Worm (Caenorhabditis elegans) whole organism, young adult: ENCODE results near the gene tra-2.

Experiments used
- B0019.2 ChIP-seq: fragments of 200-800 bp; sonication (Bioruptor generic); conservative IDR thresholded peaks from 2 replicates; pipeline ENCODE4 v1.3.6; 2022; ENCODE audit warnings: missing genetic modification reagents, missing genetic modification characterization, missing compliant biosample characterization
- B0261.1 ChIP-seq: sonication (generic microtip); optimal IDR thresholded peaks from 2 replicates; lab custom pipeline; 2016; ENCODE audit warnings: mild to moderate bottlenecking, missing genetic modification characterization, moderate library complexity, missing compliant biosample characterization
- B0336.3 ChIP-seq: fragments of 200-800 bp; sonication (Bioruptor generic); IDR thresholded peaks from 2 replicates; pipeline ENCODE4 v1.3.6; 2022; ENCODE audit warnings: missing genetic modification characterization, missing compliant biosample characterization
- F39B2.1 ChIP-seq: fragments of 200-800 bp; sonication (Bioruptor generic); IDR thresholded peaks from 2 replicates; pipeline ENCODE4 v1.3.6; 2022; ENCODE audit warnings: missing genetic modification reagents, missing genetic modification characterization, missing compliant biosample characterization
- F57C9.4 ChIP-seq: sonication (generic microtip); optimal IDR thresholded peaks from 2 replicates; lab custom pipeline; 2017; ENCODE audit warnings: mild to moderate bottlenecking, missing genetic modification characterization, missing compliant biosample characterization
- K12H6.12 ChIP-seq: fragments of 200-800 bp; sonication (Bioruptor generic); optimal IDR thresholded peaks from 2 replicates; lab custom pipeline; 2018; ENCODE audit warnings: mild to moderate bottlenecking, missing genetic modification characterization, missing compliant biosample characterization
- Y53G8AR.9 ChIP-seq: fragments of 200-800 bp; sonication (Bioruptor generic); conservative IDR thresholded peaks from 2 replicates; pipeline ENCODE4 v1.3.6; 2022; ENCODE audit warnings: missing genetic modification reagents, missing genetic modification characterization, missing compliant biosample characterization
- attf-5 ChIP-seq: fragments of 200-800 bp; sonication (Bioruptor generic); optimal IDR thresholded peaks from 2 replicates; lab custom pipeline; 2018; ENCODE audit warnings: mild to moderate bottlenecking, missing genetic modification characterization, missing compliant biosample characterization
- cebp-1 ChIP-seq, 2 experiments: fragments of 200-800 bp in 1 of 2; sonication (Bioruptor generic) in 1 of 2; sonication (generic microtip) in 1 of 2; IDR thresholded peaks in 1 of 2; optimal IDR thresholded peaks in 1 of 2; 2 replicates each; pipeline versions ENCODE4 v1.3.6 to Lab custom; 2017 to 2022; ENCODE audit warnings: missing compliant biosample characterization in 2 of 2, missing genetic modification characterization in 2 of 2, mild to moderate bottlenecking in 1 of 2, missing genetic modification reagents in 1 of 2, moderate library complexity in 1 of 2
- ceh-27 ChIP-seq: fragments of 200-800 bp; sonication (Bioruptor generic); optimal IDR thresholded peaks from 2 replicates; lab custom pipeline; 2018; ENCODE audit warnings: mild to moderate bottlenecking, missing genetic modification characterization, moderate library complexity, missing compliant biosample characterization
- dpff-1 ChIP-seq: sonication (generic microtip); optimal IDR thresholded peaks from 2 replicates; lab custom pipeline; 2017; ENCODE audit warnings: mild to moderate bottlenecking, missing genetic modification characterization, missing compliant biosample characterization
- efl-1 ChIP-seq: fragments of 150-350 bp; optimal IDR thresholded peaks from 2 replicates; lab custom pipeline; 2014; ENCODE audit warnings: missing biosample characterization, missing genetic modification reagents, missing genetic modification characterization
- egl-44 ChIP-seq: fragments of 200-800 bp; sonication (Bioruptor generic); IDR thresholded peaks from 2 replicates; pipeline ENCODE4 v1.3.6; 2022; ENCODE audit warnings: missing genetic modification reagents, missing genetic modification characterization, missing compliant biosample characterization
- egrh-3 ChIP-seq: fragments of 200-800 bp; sonication (Bioruptor generic); IDR thresholded peaks from 2 replicates; pipeline ENCODE4 v1.3.6; 2022; ENCODE audit warnings: missing genetic modification reagents, missing genetic modification characterization, missing compliant biosample characterization
- ekl-4 ChIP-seq: fragments of 200-800 bp; sonication (Bioruptor generic); IDR thresholded peaks from 2 replicates; pipeline ENCODE4 v1.3.6; 2022; ENCODE audit warnings: missing genetic modification reagents, missing genetic modification characterization, missing compliant biosample characterization
- hsf-1 ChIP-seq: fragments of 200-800 bp; sonication (Bioruptor generic); IDR thresholded peaks from 2 replicates; pipeline ENCODE4 v1.3.6; 2022; ENCODE audit warnings: missing genetic modification reagents, missing genetic modification characterization, missing compliant biosample characterization
- lag-1 ChIP-seq: fragments of 200-800 bp; sonication (Bioruptor generic); IDR thresholded peaks from 2 replicates; pipeline ENCODE4 v1.3.6; 2022; ENCODE audit warnings: missing genetic modification reagents, missing genetic modification characterization, missing compliant biosample characterization
- let-526 ChIP-seq: fragments of 200-800 bp; sonication (Bioruptor generic); IDR thresholded peaks from 2 replicates; pipeline ENCODE4 v1.3.6; 2022; ENCODE audit warnings: missing genetic modification reagents, missing genetic modification characterization, missing compliant biosample characterization
- lin-40 ChIP-seq: sonication (generic microtip); optimal IDR thresholded peaks from 2 replicates; lab custom pipeline; 2016; ENCODE audit warnings: missing genetic modification characterization, mild to moderate bottlenecking, missing compliant biosample characterization, missing genotype, missing genetic modification reagents
- nfya-1 ChIP-seq: sonication (generic microtip); optimal IDR thresholded peaks from 2 replicates; lab custom pipeline; 2017; ENCODE audit warnings: antibody characterized with exemption, missing compliant biosample characterization, missing genetic modification characterization, borderline replicate concordance; ENCODE audit not compliant: insufficient read depth
- nfyb-1 ChIP-seq: fragments of 200-800 bp; sonication (Bioruptor generic); IDR thresholded peaks from 2 replicates; pipeline ENCODE4 v1.3.6; 2022; ENCODE audit warnings: missing genetic modification reagents, missing genetic modification characterization, missing compliant biosample characterization
- nhr-179 ChIP-seq: sonication (generic microtip); optimal IDR thresholded peaks from 2 replicates; lab custom pipeline; 2016; ENCODE audit warnings: mild to moderate bottlenecking, missing genetic modification characterization, missing compliant biosample characterization
- nhr-27 ChIP-seq: fragments of 200-800 bp; sonication (Bioruptor generic); optimal IDR thresholded peaks from 2 replicates; lab custom pipeline; 2018; ENCODE audit warnings: mild to moderate bottlenecking, missing genetic modification characterization, moderate library complexity, missing compliant biosample characterization
- nhr-80 ChIP-seq: sonication (generic microtip); optimal IDR thresholded peaks from 2 replicates; lab custom pipeline; 2016; ENCODE audit warnings: missing genetic modification characterization, missing compliant biosample characterization
- pbrm-1 ChIP-seq: fragments of 200-800 bp; sonication (Bioruptor generic); IDR thresholded peaks from 2 replicates; pipeline ENCODE4 v1.3.6; 2022; ENCODE audit warnings: missing genetic modification reagents, missing genetic modification characterization, missing compliant biosample characterization
- pha-4 ChIP-seq: fragments of 150-350 bp; sonication (generic microtip); optimal IDR thresholded peaks from 2 replicates; lab custom pipeline; 2014; ENCODE audit warnings: missing biosample characterization, missing genetic modification reagents, missing genetic modification characterization
- rcor-1 ChIP-seq: fragments of 200-800 bp; sonication (Bioruptor generic); IDR thresholded peaks from 2 replicates; pipeline ENCODE4 v1.3.6; 2022; ENCODE audit warnings: missing genetic modification reagents, missing genetic modification characterization, missing compliant biosample characterization
- rec-8 ChIP-seq, 2 experiments: sonication (generic microtip); optimal IDR thresholded peaks; 2 replicates each; lab custom pipeline; 2016; ENCODE audit warnings: mild to moderate bottlenecking in 2 of 2, missing genetic modification characterization in 2 of 2, missing genetic modification reagents in 2 of 2, missing genotype in 2 of 2, missing biosample characterization in 1 of 2, missing compliant biosample characterization in 1 of 2, moderate library complexity in 1 of 2
- rpc-1 ChIP-seq, 2 experiments: fragments of 150-350 bp in 1 of 2; sonication (generic microtip) in 1 of 2; optimal IDR thresholded peaks; 2 replicates each; lab custom pipeline; 2014 to 2018; ENCODE audit warnings: missing biosample characterization in 1 of 2, missing genetic modification characterization in 1 of 2, missing genetic modification reagents in 1 of 2, missing genotype in 1 of 2
- snpc-3.4 ChIP-seq: sonication (generic microtip); optimal IDR thresholded peaks from 2 replicates; lab custom pipeline; 2017; ENCODE audit warnings: missing genetic modification characterization, mild to moderate bottlenecking, missing compliant biosample characterization, antibody characterized with exemption, moderate library complexity, missing genotype, missing genetic modification reagents
- sptf-2 ChIP-seq: fragments of 200-800 bp; sonication (Bioruptor generic); optimal IDR thresholded peaks from 2 replicates; lab custom pipeline; 2018; ENCODE audit warnings: mild to moderate bottlenecking, missing genetic modification characterization, missing compliant biosample characterization
- tlf-1 ChIP-seq: fragments of 200-800 bp; sonication (Bioruptor generic); optimal IDR thresholded peaks from 2 replicates; lab custom pipeline; 2018; ENCODE audit warnings: mild to moderate bottlenecking, missing genetic modification characterization, missing compliant biosample characterization
- unc-62 ChIP-seq: fragments of 150-350 bp; optimal IDR thresholded peaks from 2 replicates; lab custom pipeline; 2014; ENCODE audit warnings: missing biosample characterization, missing genetic modification reagents, missing genetic modification characterization
- xnd-1 ChIP-seq: sonication (generic microtip); optimal IDR thresholded peaks from 2 replicates; lab custom pipeline; 2016; ENCODE audit warnings: missing genotype, missing genetic modification reagents, missing genetic modification characterization, missing compliant biosample characterization
- ztf-26 ChIP-seq: sonication (generic microtip); optimal IDR thresholded peaks from 2 replicates; lab custom pipeline; 2017; ENCODE audit warnings: missing genetic modification characterization, missing compliant biosample characterization

tra-2 gene

ce11 chrII:6943299-6944051, 22.0 kb downstream of the tra-2 start (continued):
- TF ChIP-seq nhr-27 (tag; lab: Kevin White, UChicago), result no peak
- TF ChIP-seq pbrm-1, result no peak

- TF ChIP-seq efl-1 (GFP tag; lab: Kevin White, UChicago) (no peak), rcor-1 (no peak), rec-8 (tag; optimal IDR thresholded peaks at IDR 0.05; lab: Kevin White, UChicago) (no peak), lin-40 (tag; lab: Kevin White, UChicago) (no peak), egrh-3 (GFP tag; lab: Robert Waterston, UW) (no peak), unc-62 (GFP tag; lab: Kevin White, UChicago) (no peak), K12H6.12 (tag; lab: Kevin White, UChicago) (no peak), egl-44 (GFP tag; lab: Robert Waterston, UW) (no peak), hsf-1 (no peak), ceh-27 (GFP tag; lab: Kevin White, UChicago) (no peak), nhr-80 (tag; lab: Kevin White, UChicago) (no peak), ekl-4 (GFP tag; lab: Robert Waterston, UW) (no peak), Y53G8AR.9 (GFP tag; lab: Robert Waterston, UW) (no peak), attf-5 (GFP tag; lab: Kevin White, UChicago) (no peak), xnd-1 (tag; lab: Kevin White, UChicago) (no peak), dpff-1 (tag; lab: Kevin White, UChicago) (no peak), nhr-179 (tag; lab: Kevin White, UChicago) (no peak), rpc-1 (optimal IDR thresholded peaks at IDR 0.05; lab: Kevin White, UChicago) (no peak), rpc-1 (tag; optimal IDR thresholded peaks at IDR 0.05; lab: Kevin White, UChicago) (no peak)
- TF ChIP-seq, all 124 proteins: peak for 0
These were observed 24.0 kb downstream of the tra-2 start for ce11 chrII:6941520-6941919.

- TF ChIP-seq sptf-2 (GFP tag; lab: Kevin White, UChicago) (no peak), F39B2.1 (no peak), B0336.3 (GFP tag; lab: Robert Waterston, UW) (no peak), pha-4 (tag; lab: Kevin White, UChicago) (no peak), lag-1 (GFP tag; lab: Robert Waterston, UW) (no peak), ztf-26 (tag; lab: Kevin White, UChicago) (no peak), nfyb-1 (GFP tag; lab: Robert Waterston, UW) (no peak), hsf-1 (no peak), tlf-1 (no peak), let-526 (no peak), B0261.1 (tag; lab: Kevin White, UChicago) (no peak), B0019.2 (no peak), nfya-1 (tag; lab: Kevin White, UChicago) (no peak), F57C9.4 (tag; lab: Kevin White, UChicago) (no peak), snpc-3.4 (tag; lab: Kevin White, UChicago) (no peak), cebp-1 (GFP tag; IDR thresholded peaks at IDR 0.05; lab: Robert Waterston, UW) (no peak), cebp-1 (tag; optimal IDR thresholded peaks at IDR 0.05; lab: Kevin White, UChicago) (no peak)
These were observed 24.7 kb downstream of the tra-2 start for ce11 chrII:6940726-6941230.
